Fruit fly (Drosophila melanogaster): Measurements from ENCODE around the gene RpS9.

- TF ChIP-seq Sin3A (optimal IDR thresholded peaks at IDR 0.05) (no peak), psq (optimal IDR thresholded peaks at IDR 0.05) (no peak), ttk (optimal IDR thresholded peaks at IDR 0.05) (no peak)
These were observed 43.5 kb downstream of the RpS9 start for dm6 chr3L:9467763-9468206.

Measured in Kc167 (cell line).